Fruit fly (Drosophila melanogaster): ENCODE data around the gene rpr.

DNA sequence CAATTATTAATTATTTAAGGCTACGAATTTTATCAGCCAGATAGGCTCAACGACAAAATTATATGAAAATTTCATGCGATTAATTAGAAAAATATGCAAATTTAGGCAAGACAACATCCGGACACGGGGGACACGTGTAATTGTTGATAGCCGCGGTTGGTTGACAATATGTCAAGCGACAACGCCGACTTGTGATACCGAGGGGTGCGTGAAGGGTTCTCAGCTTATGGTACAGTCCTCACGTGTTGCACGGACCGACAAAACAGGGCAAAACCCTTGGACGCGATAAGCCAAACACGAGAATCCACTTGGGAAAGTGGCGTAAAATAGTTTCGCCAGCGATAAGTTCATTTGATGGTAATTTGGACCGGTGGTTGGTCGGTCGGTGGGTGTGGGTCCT is 50.2 kb downstream of the rpr start:
- TF ChIP-seq bbx (GFP tag; IDR thresholded peaks at IDR 0.05; ENCODE audit: partially characterized antibody): no peak
- no peak for TF ChIP-seq CG6854 (GFP tag; optimal IDR thresholded peaks at IDR 0.05)
- no peak for TF ChIP-seq CG12659 (GFP tag; optimal IDR thresholded peaks at IDR 0.05)

All from whole organism, embryonic.